Fruit fly (Drosophila melanogaster): ENCODE data around the gene dind.
A peak's percentile ranks its signal among the peaks of the same experiment; 100 is the strongest.

dm6 chr3R:18667659-18668248 is 9.6 kb downstream of the dind start, which contains the start of gene CG31229:
- TF ChIP-seq CG4496 (GFP tag; IDR thresholded peaks at IDR 0.05) (no peak), EcR (GFP tag; optimal IDR thresholded peaks at IDR 0.05) (peak; percentile 67), Pif1B (GFP tag; optimal IDR thresholded peaks at IDR 0.05) (no peak), Pif1A (GFP tag; optimal IDR thresholded peaks at IDR 0.05) (no peak), D1 (tag; optimal IDR thresholded peaks at IDR 0.05) (no peak), rn (GFP tag; IDR thresholded peaks at IDR 0.05) (no peak), CG32121 (GFP tag; IDR thresholded peaks at IDR 0.05) (no peak)
